Worm (Caenorhabditis elegans): Measurements from ENCODE around the gene atfs-1.

DNA sequence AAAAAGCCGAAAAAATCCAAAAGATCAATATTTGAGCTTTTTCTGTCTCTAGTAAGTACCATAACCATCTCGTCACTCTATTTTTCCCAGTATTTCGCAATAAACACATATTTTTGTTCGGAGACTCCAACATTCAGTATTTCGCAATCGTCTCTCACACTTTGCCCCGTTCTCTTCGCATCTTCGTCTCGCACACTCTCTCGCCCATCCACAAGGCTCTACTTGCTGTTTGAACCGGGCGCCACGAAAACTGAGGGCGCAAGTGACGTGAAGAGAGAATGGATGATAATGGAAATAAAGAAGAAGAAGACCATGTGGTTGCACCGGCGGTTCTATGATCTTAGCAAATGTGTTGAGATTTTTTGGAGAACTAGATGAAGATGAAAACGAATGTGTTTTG is 6.6 kb downstream of the atfs-1 start:
- TF ChIP-seq aha-1 (tag) (peak; percentile 98), daf-8 (GFP tag; IDR thresholded peaks at IDR 0.05) (0 out of 2 replicates have a peak, but pooled peaks have one; percentile 39), jun-1 (tag; optimal IDR thresholded peaks at IDR 0.05) (peak; percentile 81), rbr-2 (tag; optimal IDR thresholded peaks at IDR 0.05) (peak; percentile 88), Y5F2A.4 (GFP tag; optimal IDR thresholded peaks at IDR 0.05) (no peak), nhr-10 (tag; optimal IDR thresholded peaks at IDR 0.05) (peak; percentile 98), mep-1 (tag; optimal IDR thresholded peaks at IDR 0.05) (peak; percentile 96), unc-62 (GFP tag; optimal IDR thresholded peaks at IDR 0.05 in 1 of 2) (peak in 1 of 2 experiments; percentile 99), unc-62 (tag; optimal IDR thresholded peaks at IDR 0.05) (no peak), cey-2 (tag; optimal IDR thresholded peaks at IDR 0.05; ENCODE audit: borderline replicate concordance, insufficient read depth) (peak; percentile 11), ceh-20 (GFP tag; IDR thresholded peaks at IDR 0.05) (peak; percentile 85), fos-1 (tag; optimal IDR thresholded peaks at IDR 0.05) (no peak), F37D6.2 (tag; optimal IDR thresholded peaks at IDR 0.05) (peak; percentile 61), ztf-11 (tag; optimal IDR thresholded peaks at IDR 0.05) (no peak)

Measured in whole organism, L4 larva.